Worm (Caenorhabditis elegans) whole organism, L2 larva: ENCODE measurements around the gene C49A9.4.

Experiments
- C34F6.9 ChIP-seq: fragments of 150-350 bp; optimal IDR thresholded peaks from 2 replicates; lab custom pipeline; 2014; ENCODE audit warnings: missing biosample characterization, missing genetic modification characterization
- F13H6.1 ChIP-seq: sonication (generic microtip); optimal IDR thresholded peaks from 2 replicates; lab custom pipeline; 2016; ENCODE audit warnings: missing genetic modification characterization, missing compliant biosample characterization
- Y55F3AM.14 ChIP-seq: fragments of 200-800 bp; sonication (Bioruptor generic); optimal IDR thresholded peaks from 2 replicates; lab custom pipeline; 2018; ENCODE audit warnings: mild to moderate bottlenecking, missing genetic modification characterization, missing compliant biosample characterization
- ZK546.5 ChIP-seq: sonication (generic microtip); optimal IDR thresholded peaks from 2 replicates; lab custom pipeline; 2017; ENCODE audit warnings: missing biosample characterization, missing genetic modification characterization
- alr-1 ChIP-seq: fragments of 150-350 bp; optimal IDR thresholded peaks from 2 replicates; lab custom pipeline; 2014; ENCODE audit warnings: missing biosample characterization, missing genetic modification characterization
- aly-2 ChIP-seq: fragments of 150-350 bp; optimal IDR thresholded peaks from 2 replicates; lab custom pipeline; 2014; ENCODE audit warnings: missing biosample characterization, missing genetic modification characterization
- blmp-1 ChIP-seq: sonication (generic microtip); optimal IDR thresholded peaks from 2 replicates; lab custom pipeline; 2017; ENCODE audit warnings: missing genetic modification characterization, mild to moderate bottlenecking, missing compliant biosample characterization, antibody characterized with exemption, moderate library complexity; ENCODE audit not compliant: insufficient read depth
- ceh-82 ChIP-seq: fragments of 150-350 bp; optimal IDR thresholded peaks from 2 replicates; lab custom pipeline; 2014; ENCODE audit warnings: missing biosample characterization, missing genetic modification characterization
- dmd-4 ChIP-seq: sonication (generic microtip); optimal IDR thresholded peaks from 2 replicates; lab custom pipeline; 2017; ENCODE audit warnings: missing biosample characterization, missing genetic modification characterization
- egl-27 ChIP-seq: sonication (generic microtip); optimal IDR thresholded peaks from 3 replicates; lab custom pipeline; 2017; ENCODE audit warnings: missing biosample characterization, missing genetic modification reagents, missing genetic modification characterization
- elt-3 ChIP-seq: sonication (generic microtip); optimal IDR thresholded peaks from 2 replicates; lab custom pipeline; 2017; ENCODE audit warnings: missing biosample characterization, missing genetic modification characterization
- fos-1 ChIP-seq: fragments of 150-350 bp; optimal IDR thresholded peaks from 2 replicates; lab custom pipeline; 2014; ENCODE audit warnings: missing biosample characterization, missing genetic modification characterization
- gmeb-1 ChIP-seq: fragments of 150-350 bp; optimal IDR thresholded peaks from 2 replicates; lab custom pipeline; 2014; ENCODE audit warnings: missing biosample characterization, missing genetic modification characterization
- lin-11 ChIP-seq: fragments of 150-350 bp; sonication (generic microtip); optimal IDR thresholded peaks from 2 replicates; lab custom pipeline; 2014; ENCODE audit warnings: missing biosample characterization, missing genetic modification characterization, inconsistent platforms, mixed read lengths
- lin-13 ChIP-seq: fragments of 150-350 bp; optimal IDR thresholded peaks from 2 replicates; lab custom pipeline; 2014; ENCODE audit warnings: missing biosample characterization, missing genetic modification reagents, missing genetic modification characterization
- lsy-2 ChIP-seq, 2 experiments: fragments of 150-350 bp in 1 of 2; sonication (generic microtip) in 1 of 2; optimal IDR thresholded peaks; 2 replicates each; lab custom pipeline; 2014 to 2017; ENCODE audit warnings: missing biosample characterization in 2 of 2, missing genetic modification characterization in 2 of 2
- mbf-1 ChIP-seq: sonication (generic microtip); optimal IDR thresholded peaks from 2 replicates; lab custom pipeline; 2017; ENCODE audit warnings: missing biosample characterization, missing genetic modification characterization
- mdl-1 ChIP-seq, 2 experiments: fragments of 150-350 bp in 1 of 2; sonication (generic microtip) in 1 of 2; optimal IDR thresholded peaks; 2 replicates each; lab custom pipeline; 2017; ENCODE audit warnings: missing biosample characterization in 2 of 2, missing genetic modification characterization in 2 of 2
- nhr-10 ChIP-seq: sonication (generic microtip); optimal IDR thresholded peaks from 2 replicates; lab custom pipeline; 2017; ENCODE audit warnings: missing biosample characterization, missing genetic modification characterization
- nhr-12 ChIP-seq: fragments of 150-350 bp; optimal IDR thresholded peaks from 2 replicates; lab custom pipeline; 2014; ENCODE audit warnings: missing biosample characterization, missing genetic modification characterization
- nhr-21 ChIP-seq: fragments of 150-350 bp; optimal IDR thresholded peaks from 2 replicates; lab custom pipeline; 2014; ENCODE audit warnings: missing biosample characterization, missing genetic modification characterization
- nhr-23 ChIP-seq: fragments of 150-350 bp; optimal IDR thresholded peaks from 2 replicates; lab custom pipeline; 2014; ENCODE audit warnings: missing biosample characterization, missing genetic modification reagents, missing genetic modification characterization
- nhr-237 ChIP-seq: fragments of 150-350 bp; optimal IDR thresholded peaks from 2 replicates; lab custom pipeline; 2014; ENCODE audit warnings: missing biosample characterization, missing genetic modification characterization
- nhr-25 ChIP-seq: fragments of 150-350 bp; sonication (generic microtip); optimal IDR thresholded peaks from 3 replicates; lab custom pipeline; 2014; ENCODE audit warnings: missing biosample characterization, missing genetic modification characterization
- nhr-6 ChIP-seq: fragments of 150-350 bp; optimal IDR thresholded peaks from 2 replicates; lab custom pipeline; 2014; ENCODE audit warnings: missing biosample characterization, missing genetic modification characterization
- nhr-77 ChIP-seq: fragments of 150-350 bp; optimal IDR thresholded peaks from 2 replicates; lab custom pipeline; 2014; ENCODE audit warnings: missing biosample characterization, missing genetic modification characterization
- peb-1 ChIP-seq: fragments of 150-350 bp; optimal IDR thresholded peaks from 2 replicates; lab custom pipeline; 2014; ENCODE audit warnings: missing biosample characterization, missing genetic modification characterization
- sem-4 ChIP-seq: fragments of 150-350 bp; optimal IDR thresholded peaks from 2 replicates; lab custom pipeline; 2014; ENCODE audit warnings: missing biosample characterization, missing genetic modification reagents, missing genetic modification characterization
- sma-3 ChIP-seq: sonication (generic microtip); optimal IDR thresholded peaks from 2 replicates; lab custom pipeline; 2016; ENCODE audit warnings: missing genetic modification reagents, missing genetic modification characterization, missing compliant biosample characterization
- sma-9 ChIP-seq, 2 experiments: fragments of 150-350 bp in 1 of 2; sonication (generic microtip) in 1 of 2; optimal IDR thresholded peaks; 2 replicates each; lab custom pipeline; 2014 to 2016; ENCODE audit warnings: missing genetic modification characterization in 2 of 2, mild to moderate bottlenecking in 1 of 2, missing biosample characterization in 1 of 2, missing compliant biosample characterization in 1 of 2, missing genetic modification reagents in 1 of 2, moderate library complexity in 1 of 2
- unc-55 ChIP-seq: fragments of 150-350 bp; sonication (generic microtip); optimal IDR thresholded peaks from 3 replicates; lab custom pipeline; 2014; ENCODE audit warnings: missing biosample characterization, missing genetic modification reagents, missing genetic modification characterization
- zag-1 ChIP-seq: fragments of 150-350 bp; optimal IDR thresholded peaks from 2 replicates; lab custom pipeline; 2014; ENCODE audit warnings: missing biosample characterization, missing genetic modification characterization
- ztf-11 ChIP-seq: sonication (generic microtip); optimal IDR thresholded peaks from 2 replicates; lab custom pipeline; 2017; ENCODE audit warnings: missing biosample characterization, missing genetic modification characterization
- ztf-4 ChIP-seq: fragments of 150-350 bp; optimal IDR thresholded peaks from 2 replicates; lab custom pipeline; 2014; ENCODE audit warnings: missing biosample characterization, missing genetic modification characterization

C49A9.4 gene

DNA sequence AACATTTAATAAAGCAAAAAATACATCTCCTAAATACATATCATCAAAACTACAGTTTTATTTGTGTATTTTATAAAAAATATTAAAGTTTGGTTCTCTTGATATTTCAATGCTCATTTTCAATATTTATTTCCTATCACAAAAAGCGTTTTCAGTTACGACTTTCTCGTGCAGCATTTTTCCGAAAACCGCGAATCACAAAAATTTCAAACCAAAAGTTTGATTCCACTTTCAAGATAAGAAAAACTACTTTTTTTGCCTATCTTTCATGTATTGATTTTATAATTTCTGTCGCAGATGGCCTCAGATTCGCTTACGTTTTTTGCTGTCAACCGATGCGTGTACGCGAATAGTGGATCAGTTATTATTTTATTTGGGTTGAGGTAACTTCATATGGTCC lies at the start of gene C49A9.4:
Gene C49A9.4 (plus strand): TSS at position 265 of the 400 bp plus-strand sequence.
- TF ChIP-seq fos-1 (tag; lab: Kevin White, UChicago) (peak; percentile 78), dmd-4 (tag; lab: Kevin White, UChicago) (no peak), sma-9 (GFP tag; optimal IDR thresholded peaks at IDR 0.05; lab: Kevin White, UChicago) (peak; percentile 22), sma-9 (tag; optimal IDR thresholded peaks at IDR 0.05; lab: Kevin White, UChicago) (no peak), lin-11 (tag; lab: Kevin White, UChicago) (no peak), alr-1 (no peak), unc-55 (GFP tag; lab: Kevin White, UChicago) (no peak), gmeb-1 (peak; percentile 23), C34F6.9 (tag; lab: Kevin White, UChicago) (no peak), lsy-2 (tag; optimal IDR thresholded peaks at IDR 0.05; lab: Kevin White, UChicago) (no peak)

DNA sequence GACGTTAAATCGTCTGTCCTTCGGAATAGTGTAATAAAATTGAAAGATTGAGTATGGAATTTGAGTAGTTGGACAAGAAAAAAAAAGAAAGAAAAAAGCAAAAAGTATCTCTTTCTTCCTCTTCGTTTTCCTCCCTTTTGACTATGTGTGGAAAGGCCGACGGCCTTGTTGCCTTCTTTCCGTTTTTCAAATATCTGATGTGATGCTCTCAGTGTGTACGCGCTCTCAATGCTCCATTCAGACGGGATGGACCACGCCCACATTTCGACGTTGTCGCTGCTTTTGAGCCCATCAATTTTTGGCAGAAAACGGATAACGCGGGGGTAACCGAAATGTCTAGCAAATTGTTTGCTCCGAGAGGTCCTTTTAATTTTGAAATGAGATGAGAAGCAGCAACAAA lies 46.5 kb upstream of the C49A9.4 start:
- TF ChIP-seq ztf-4 (tag; lab: Kevin White, UChicago): no peak
- no peak for TF ChIP-seq peb-1 (tag; lab: Kevin White, UChicago)
- no peak for TF ChIP-seq gmeb-1
- TF ChIP-seq aly-2: no peak
- TF ChIP-seq sma-3 (GFP tag; lab: Kevin White, UChicago): no peak
- TF ChIP-seq nhr-23 (tag; lab: Kevin White, UChicago): no peak
- TF ChIP-seq zag-1 (tag; lab: Kevin White, UChicago): no peak
- TF ChIP-seq mdl-1 (tag; optimal IDR thresholded peaks at IDR 0.05; lab: Kevin White, UChicago): no peak
- no peak for TF ChIP-seq fos-1 (tag; lab: Kevin White, UChicago)
- TF ChIP-seq nhr-21 (tag; lab: Kevin White, UChicago): no peak
- TF ChIP-seq unc-55 (GFP tag; lab: Kevin White, UChicago): no peak

DNA sequence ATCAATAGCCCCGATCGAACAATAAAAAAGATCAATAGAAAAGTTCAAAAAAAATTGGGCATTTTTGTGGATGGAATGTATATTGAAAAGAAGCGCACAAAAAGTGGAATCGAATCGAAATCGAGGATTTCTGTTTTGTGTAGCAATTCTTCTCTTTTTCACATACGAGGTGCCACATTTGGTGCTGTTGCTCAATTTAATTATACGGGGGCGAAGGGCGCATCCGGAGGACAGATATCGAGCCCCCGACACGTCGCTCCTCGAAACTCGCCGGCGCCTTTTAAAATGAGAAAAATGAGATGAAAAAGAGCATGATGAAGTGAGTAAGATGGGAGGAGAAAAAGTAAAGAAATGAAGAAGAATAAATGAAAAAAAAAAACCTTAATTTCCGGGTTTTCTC lies 42.1 kb upstream of the C49A9.4 start:
- TF ChIP-seq ZK546.5 (tag; lab: Kevin White, UChicago) (no peak), egl-27 (tag; lab: Kevin White, UChicago) (no peak), ztf-11 (tag; lab: Kevin White, UChicago) (no peak), elt-3 (no peak), nhr-25 (tag; lab: Kevin White, UChicago) (no peak), blmp-1 (tag; lab: Kevin White, UChicago) (no peak), fos-1 (tag; lab: Kevin White, UChicago) (no peak), gmeb-1 (no peak), nhr-6 (no peak), sma-3 (GFP tag; lab: Kevin White, UChicago) (no peak), nhr-12 (tag; lab: Kevin White, UChicago) (no peak), mbf-1 (tag; lab: Kevin White, UChicago) (no peak), Y55F3AM.14 (no peak), lsy-2 (tag; optimal IDR thresholded peaks at IDR 0.05; lab: Kevin White, UChicago) (no peak), C34F6.9 (tag; lab: Kevin White, UChicago) (no peak), sem-4 (no peak), lin-13 (GFP tag; lab: Kevin White, UChicago) (no peak), nhr-21 (tag; lab: Kevin White, UChicago) (no peak), F13H6.1 (no peak), ceh-82 (tag; lab: Kevin White, UChicago) (no peak)
- TF ChIP-seq, all 48 proteins: peak for 0

DNA sequence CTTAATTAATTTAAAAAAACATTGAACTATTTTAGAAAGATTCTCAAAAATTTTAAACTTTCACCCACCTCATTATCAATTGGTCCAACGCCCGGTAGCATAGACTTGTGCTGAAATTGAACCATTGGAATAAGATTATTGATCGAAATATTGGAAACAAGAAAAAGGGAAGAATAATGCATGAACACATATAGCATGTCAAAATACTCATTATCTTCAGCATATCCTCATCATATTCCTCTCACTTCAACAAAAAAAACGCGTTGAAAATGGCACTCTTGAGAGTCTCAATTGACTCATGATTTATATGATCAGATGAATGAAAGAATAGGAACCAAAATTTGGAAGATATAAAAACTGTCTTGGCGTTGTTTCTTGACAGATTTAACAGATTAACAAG lies 35.7 kb upstream of the C49A9.4 start, which contains the start of gene unc-77:
Gene unc-77 (minus strand): TSS at position 101 of the 400 bp plus-strand sequence.
- TF ChIP-seq sma-9 (GFP tag; optimal IDR thresholded peaks at IDR 0.05; lab: Kevin White, UChicago): no peak
- TF ChIP-seq sma-9 (tag; optimal IDR thresholded peaks at IDR 0.05; lab: Kevin White, UChicago): no peak
- no peak for TF ChIP-seq nhr-10 (tag; lab: Kevin White, UChicago)
- TF ChIP-seq nhr-25 (tag; lab: Kevin White, UChicago): no peak
- no peak for TF ChIP-seq nhr-77 (tag; lab: Kevin White, UChicago)
- no peak for TF ChIP-seq sem-4
- no peak for TF ChIP-seq lsy-2 (tag; optimal IDR thresholded peaks at IDR 0.05; lab: Kevin White, UChicago)
- TF ChIP-seq zag-1 (tag; lab: Kevin White, UChicago): no peak
- TF ChIP-seq nhr-237: no peak
- TF ChIP-seq mdl-1 (tag; optimal IDR thresholded peaks at IDR 0.05; lab: Kevin White, UChicago): no peak
- no peak for TF ChIP-seq ztf-11 (tag; lab: Kevin White, UChicago)
- TF ChIP-seq ztf-4 (tag; lab: Kevin White, UChicago): no peak
